Fruit fly (Drosophila melanogaster) whole organism, embryonic: ENCODE measurements around the gene CG33514.

Source experiments
- Ada2b ChIP-seq: fragments of 200-800 bp; sonication (Bioruptor generic); IDR thresholded peaks from 2 replicates; pipeline ENCODE4 v1.3.6; 2022; ENCODE audit warnings: missing biosample characterization, missing genetic modification characterization
- Atf6 ChIP-seq: fragments of 200-800 bp; sonication (Bioruptor generic); IDR thresholded peaks from 2 replicates; pipeline ENCODE4 v1.3.6; 2022; ENCODE audit warnings: missing biosample characterization, missing genetic modification characterization
- CG10147 ChIP-seq: fragments of 200-800 bp; sonication (Bioruptor generic); optimal IDR thresholded peaks from 2 replicates; lab custom pipeline; 2019; ENCODE audit warnings: missing biosample characterization, mild to moderate bottlenecking, missing genetic modification characterization, moderate library complexity
- CG10462 ChIP-seq: fragments of 200-800 bp; sonication (Bioruptor generic); optimal IDR thresholded peaks from 2 replicates; lab custom pipeline; 2016; ENCODE audit warnings: missing biosample characterization, missing genetic modification characterization
- CG11696 ChIP-seq: fragments of 200-800 bp; sonication (Bioruptor generic); IDR thresholded peaks from 2 replicates; pipeline ENCODE4 v1.3.6; 2022; ENCODE audit warnings: missing biosample characterization, missing genetic modification characterization
- CG11723 ChIP-seq: fragments of 200-800 bp; sonication (Bioruptor generic); optimal IDR thresholded peaks from 2 replicates; lab custom pipeline; 2017; ENCODE audit warnings: missing biosample characterization, mild to moderate bottlenecking, missing genetic modification characterization
- CG1233 ChIP-seq: fragments of 200-800 bp; sonication (Bioruptor generic); optimal IDR thresholded peaks from 4 replicates; lab custom pipeline; 2018; ENCODE audit warnings: missing biosample characterization, mild to moderate bottlenecking, missing genetic modification characterization
- CG12744 ChIP-seq: fragments of 200-800 bp; sonication (Bioruptor generic); optimal IDR thresholded peaks from 2 replicates; lab custom pipeline; 2016; ENCODE audit warnings: missing biosample characterization, missing genetic modification characterization
- CG14965 ChIP-seq: fragments of 200-800 bp; sonication (Bioruptor generic); optimal IDR thresholded peaks from 2 replicates; lab custom pipeline; 2016; ENCODE audit warnings: missing biosample characterization, missing genetic modification characterization, borderline replicate concordance
- CG16779 ChIP-seq: fragments of 200-800 bp; sonication (Bioruptor generic); IDR thresholded peaks from 2 replicates; pipeline ENCODE4 v1.3.6; 2022; ENCODE audit warnings: missing biosample characterization, missing genetic modification characterization
- CG17802 ChIP-seq: fragments of 200-800 bp; sonication (Bioruptor generic); optimal IDR thresholded peaks from 2 replicates; lab custom pipeline; 2018; ENCODE audit warnings: missing biosample characterization, mild to moderate bottlenecking, missing genetic modification characterization, moderate library complexity
- CG18764 ChIP-seq: fragments of 200-800 bp; sonication (Bioruptor generic); optimal IDR thresholded peaks from 3 replicates; lab custom pipeline; 2016; ENCODE audit warnings: missing biosample characterization, missing genetic modification characterization
- CG2678 ChIP-seq: fragments of 200-800 bp; sonication (Bioruptor generic); optimal IDR thresholded peaks from 3 replicates; lab custom pipeline; 2019; ENCODE audit warnings: missing biosample characterization, mild to moderate bottlenecking, missing genetic modification characterization, moderate library complexity
- CG30020 ChIP-seq: fragments of 200-800 bp; optimal IDR thresholded peaks from 2 replicates; lab custom pipeline; 2019; ENCODE audit warnings: missing biosample characterization, mild to moderate bottlenecking, missing genetic modification characterization, moderate library complexity
- CG32772 ChIP-seq: fragments of 200-800 bp; sonication (Bioruptor generic); IDR thresholded peaks from 2 replicates; pipeline ENCODE4 v1.3.6; 2022; ENCODE audit warnings: missing biosample characterization, missing genetic modification characterization
- CG3995 ChIP-seq: fragments of 200-800 bp; sonication (Bioruptor generic); optimal IDR thresholded peaks from 3 replicates; lab custom pipeline; 2016; ENCODE audit warnings: missing biosample characterization, missing genetic modification characterization
- CG4617 ChIP-seq: fragments of 200-800 bp; sonication (Bioruptor generic); optimal IDR thresholded peaks from 3 replicates; lab custom pipeline; 2016; ENCODE audit warnings: missing biosample characterization, missing genetic modification characterization, borderline replicate concordance
- CG5953 ChIP-seq: fragments of 200-800 bp; sonication (Bioruptor generic); IDR thresholded peaks from 2 replicates; pipeline ENCODE4 v1.3.6; 2022; ENCODE audit warnings: missing biosample characterization, missing genetic modification characterization
- CG6689 ChIP-seq: fragments of 200-800 bp; sonication (Bioruptor generic); IDR thresholded peaks from 2 replicates; pipeline ENCODE4 v1.3.6; 2022; ENCODE audit warnings: missing biosample characterization, missing genetic modification characterization
- CG7839 ChIP-seq: fragments of 200-800 bp; sonication (Bioruptor generic); optimal IDR thresholded peaks from 3 replicates; lab custom pipeline; 2018; ENCODE audit warnings: missing biosample characterization, mild to moderate bottlenecking, missing genetic modification characterization, moderate library complexity
- CG8089 ChIP-seq: fragments of 200-800 bp; sonication (Bioruptor generic); optimal IDR thresholded peaks from 3 replicates; lab custom pipeline; 2016; ENCODE audit warnings: missing biosample characterization, missing genetic modification characterization
- CG8478 ChIP-seq: fragments of >200 bp; optimal IDR thresholded peaks from 2 replicates; lab custom pipeline; 2018
- CG9817 ChIP-seq: fragments of 200-800 bp; sonication (Bioruptor generic); optimal IDR thresholded peaks from 2 replicates; lab custom pipeline; 2018; ENCODE audit warnings: missing biosample characterization, mild to moderate bottlenecking, missing genetic modification characterization, moderate library complexity
- CHES-1-like ChIP-seq: fragments of 200-800 bp; sonication (Bioruptor generic); optimal IDR thresholded peaks from 2 replicates; lab custom pipeline; 2016; ENCODE audit warnings: missing biosample characterization, missing genetic modification characterization
- CoRest ChIP-seq: fragments of 200-800 bp; sonication (Bioruptor generic); optimal IDR thresholded peaks from 3 replicates; lab custom pipeline; 2018; ENCODE audit warnings: missing biosample characterization, mild to moderate bottlenecking, missing genetic modification characterization, moderate library complexity
- D ChIP-seq, 2 experiments: fragments of 200-800 bp in 1 of 2; fragments of >200 bp in 1 of 2; sonication (Bioruptor generic) in 1 of 2; optimal IDR thresholded peaks; 2 replicates in 1 of 2; 3 replicates in 1 of 2; lab custom pipeline; 2017; ENCODE audit warnings: mild to moderate bottlenecking in 1 of 2, missing biosample characterization in 1 of 2, missing genetic modification characterization in 1 of 2, missing genetic modification reagents in 1 of 2
- Doc3 ChIP-seq: fragments of 200-800 bp; sonication (Bioruptor generic); IDR thresholded peaks from 3 replicates; pipeline ENCODE4 v1.3.6; 2022; ENCODE audit warnings: missing biosample characterization, missing genetic modification characterization; ENCODE audit not compliant: partially characterized antibody
- Myb ChIP-seq: fragments of 200-800 bp; sonication (Bioruptor generic); optimal IDR thresholded peaks from 2 replicates; lab custom pipeline; 2016; ENCODE audit warnings: missing biosample characterization, missing genetic modification characterization
- PHDP ChIP-seq: fragments of 200-800 bp; sonication (Bioruptor generic); optimal IDR thresholded peaks from 3 replicates; lab custom pipeline; 2018; ENCODE audit warnings: missing biosample characterization, mild to moderate bottlenecking, missing genetic modification characterization, moderate library complexity
- Pdp1 ChIP-seq, 2 experiments: fragments of 200-800 bp; sonication (Bioruptor generic); optimal IDR thresholded peaks; 3 replicates each; lab custom pipeline; 2016; ENCODE audit warnings: missing biosample characterization in 2 of 2, missing genetic modification characterization in 2 of 2, mild to moderate bottlenecking in 1 of 2, moderate library complexity in 1 of 2
- Vsx1 ChIP-seq: fragments of 200-800 bp; sonication (Bioruptor generic); optimal IDR thresholded peaks from 2 replicates; lab custom pipeline; 2017; ENCODE audit warnings: missing biosample characterization, mild to moderate bottlenecking, missing genetic modification characterization, missing genetic modification reagents
- al ChIP-seq: fragments of 200-800 bp; sonication (Bioruptor generic); IDR thresholded peaks from 2 replicates; pipeline ENCODE4 v1.3.6; 2022; ENCODE audit warnings: missing biosample characterization, missing genetic modification characterization
- amos ChIP-seq: fragments of 200-800 bp; sonication (Bioruptor generic); IDR thresholded peaks from 2 replicates; pipeline ENCODE4 v1.3.6; 2022; ENCODE audit warnings: missing biosample characterization, missing genetic modification characterization; ENCODE audit not compliant: partially characterized antibody
- ato ChIP-seq: fragments of 200-800 bp; sonication (Bioruptor generic); IDR thresholded peaks from 2 replicates; pipeline ENCODE4 v1.3.6; 2022; ENCODE audit warnings: missing biosample characterization, missing genetic modification characterization; ENCODE audit not compliant: partially characterized antibody
- bcd ChIP-seq: fragments of 200-800 bp; sonication (Bioruptor generic); optimal IDR thresholded peaks from 2 replicates; lab custom pipeline; 2017; ENCODE audit warnings: missing biosample characterization, mild to moderate bottlenecking, missing genetic modification characterization
- da ChIP-seq: fragments of 200-800 bp; sonication (Bioruptor generic); optimal IDR thresholded peaks from 2 replicates; lab custom pipeline; 2016; ENCODE audit warnings: missing biosample characterization, missing genetic modification characterization
- exex ChIP-seq: fragments of 200-800 bp; sonication (Bioruptor generic); optimal IDR thresholded peaks from 4 replicates; lab custom pipeline; 2018; ENCODE audit warnings: missing biosample characterization, mild to moderate bottlenecking, missing genetic modification characterization, moderate library complexity
- fd3F ChIP-seq: fragments of 200-800 bp; sonication (Bioruptor generic); optimal IDR thresholded peaks from 2 replicates; lab custom pipeline; 2018; ENCODE audit warnings: missing biosample characterization, mild to moderate bottlenecking, missing genetic modification characterization, moderate library complexity
- ham ChIP-seq: fragments of 200-800 bp; sonication (Bioruptor generic); IDR thresholded peaks from 2 replicates; pipeline ENCODE4 v1.3.6; 2022; ENCODE audit warnings: missing biosample characterization, missing genetic modification characterization
- ind ChIP-seq: fragments of 200-800 bp; sonication (Bioruptor generic); optimal IDR thresholded peaks from 3 replicates; lab custom pipeline; 2016; ENCODE audit warnings: missing biosample characterization, missing genetic modification characterization
- lab ChIP-seq: fragments of 200-800 bp; sonication (Bioruptor generic); optimal IDR thresholded peaks from 3 replicates; lab custom pipeline; 2017; ENCODE audit warnings: missing biosample characterization, missing genetic modification characterization, mild to moderate bottlenecking, moderate library complexity, missing genetic modification reagents
- mam ChIP-seq: fragments of 200-800 bp; sonication (Bioruptor generic); optimal IDR thresholded peaks from 3 replicates; lab custom pipeline; 2016; ENCODE audit warnings: missing biosample characterization, missing genetic modification characterization
- psq ChIP-seq: fragments of 200-800 bp; sonication (Bioruptor generic); optimal IDR thresholded peaks from 2 replicates; lab custom pipeline; 2017; ENCODE audit warnings: missing biosample characterization, missing genetic modification characterization
- sisA ChIP-seq: fragments of 200-800 bp; sonication (Bioruptor generic); IDR thresholded peaks from 2 replicates; pipeline ENCODE4 v1.3.6; 2022; ENCODE audit warnings: missing biosample characterization, missing genetic modification characterization
- slbo ChIP-seq: fragments of 200-800 bp; sonication (Bioruptor generic); IDR thresholded peaks from 2 replicates; pipeline ENCODE4 v1.3.6; 2022; ENCODE audit warnings: missing biosample characterization, missing genetic modification characterization
- so ChIP-seq: fragments of 200-800 bp; sonication (Bioruptor generic); IDR thresholded peaks from 3 replicates; pipeline ENCODE4 v1.3.6; 2022; ENCODE audit warnings: missing biosample characterization, missing genetic modification characterization
- sob ChIP-seq: fragments of 200-800 bp; sonication (Bioruptor generic); IDR thresholded peaks from 2 replicates; pipeline ENCODE4 v1.3.6; 2022; ENCODE audit warnings: missing biosample characterization, missing genetic modification characterization
- stwl ChIP-seq: fragments of 200-800 bp; sonication (Bioruptor generic); optimal IDR thresholded peaks from 3 replicates; lab custom pipeline; 2018; ENCODE audit warnings: missing biosample characterization, mild to moderate bottlenecking, missing genetic modification characterization, moderate library complexity
- sug ChIP-seq: fragments of 200-800 bp; optimal IDR thresholded peaks from 2 replicates; lab custom pipeline; 2019; ENCODE audit warnings: missing biosample characterization, mild to moderate bottlenecking, missing genetic modification characterization, moderate library complexity
- trem ChIP-seq: fragments of 200-800 bp; optimal IDR thresholded peaks from 3 replicates; lab custom pipeline; 2019; ENCODE audit warnings: missing biosample characterization, mild to moderate bottlenecking, missing genetic modification characterization, moderate library complexity

Gene CG33514

dm6 chr3L:4412974-4413373, 47.7 kb downstream of the CG33514 start (continued):
- TF ChIP-seq Myb (no peak), sisA (peak; percentile 46; the same call in 1 of the 2 replicates), so (peak; percentile 51; the same call in 1 of the 3 replicates), Pdp1 (GFP tag; optimal IDR thresholded peaks at IDR 0.05; lab: Kevin White, UChicago) (peak; percentile 13 to 55), Ada2b (GFP tag; lab: Robert Waterston, UW) (peak; percentile 67), bcd (GFP tag; lab: Kevin White, UChicago) (peak; percentile 37), CG2678 (tag; lab: Kevin White, UChicago) (peak; percentile 39), CG8478 (no peak), da (GFP tag; lab: Kevin White, UChicago) (no peak), CG7839 (peak; percentile 45), CG17802 (no peak), CoRest (tag; lab: Kevin White, UChicago) (peak; percentile 27), Atf6 (GFP tag; lab: Robert Waterston, UW) (peak; percentile 74; the same call in 1 of the 2 replicates), CG6689 (GFP tag; lab: Robert Waterston, UW) (peak; percentile 66), lab (GFP tag; lab: Kevin White, UChicago) (peak; percentile 56), D (optimal IDR thresholded peaks at IDR 0.05; lab: Kevin White, UChicago) (no peak), D (GFP tag; optimal IDR thresholded peaks at IDR 0.05; lab: Kevin White, UChicago) (no peak), CG4617 (GFP tag; lab: Kevin White, UChicago) (peak; percentile 2), CG10147 (GFP tag; lab: Kevin White, UChicago) (no peak), CG11723 (GFP tag; lab: Kevin White, UChicago) (no peak), CHES-1-like (GFP tag; lab: Kevin White, UChicago) (no peak), stwl (tag; lab: Kevin White, UChicago) (no peak), Doc3 (0 out of 3 replicates have a peak, but pooled peaks have one; percentile 10), psq (no peak), CG10462 (no peak), CG18764 (GFP tag; lab: Kevin White, UChicago) (no peak), CG12744 (GFP tag; lab: Kevin White, UChicago) (no peak), CG30020 (tag; lab: Kevin White, UChicago) (no peak), CG9817 (tag; lab: Kevin White, UChicago) (peak; percentile 26), CG14965 (GFP tag; lab: Kevin White, UChicago) (no peak), fd3F (GFP tag; lab: Kevin White, UChicago) (peak; percentile 21), CG8089 (peak; percentile 4), sug (tag; lab: Kevin White, UChicago) (peak; percentile 43), CG16779 (0 out of 2 replicates have a peak, but pooled peaks have one; percentile 38), CG32772 (GFP tag; lab: Robert Waterston, UW) (no peak), exex (tag; lab: Kevin White, UChicago) (no peak), amos (GFP tag; lab: Robert Waterston, UW) (no peak), PHDP (tag; lab: Kevin White, UChicago) (peak; percentile 5), sob (GFP tag; lab: Robert Waterston, UW) (peak; percentile 65; the same call in 1 of the 2 replicates), CG11696 (GFP tag; lab: Robert Waterston, UW) (peak; percentile 35; the same call in 1 of the 2 replicates), Vsx1 (no peak), ham (GFP tag; lab: Robert Waterston, UW) (no peak), ato (no peak), CG5953 (GFP tag; lab: Robert Waterston, UW) (peak; percentile 70; the same call in 1 of the 2 replicates), ind (GFP tag; lab: Kevin White, UChicago) (peak; percentile 37), CG1233 (GFP tag; lab: Kevin White, UChicago) (peak; percentile 27), mam (GFP tag; lab: Kevin White, UChicago) (peak; percentile 60), slbo (GFP tag; lab: Robert Waterston, UW) (peak; percentile 84), trem (tag; lab: Kevin White, UChicago) (no peak), CG3995 (peak; percentile 10), al (GFP tag; lab: Robert Waterston, UW) (peak; percentile 77)
